Worm (Caenorhabditis elegans): ENCODE measurements around the gene srh-234.

The srh-234 gene

DNA sequence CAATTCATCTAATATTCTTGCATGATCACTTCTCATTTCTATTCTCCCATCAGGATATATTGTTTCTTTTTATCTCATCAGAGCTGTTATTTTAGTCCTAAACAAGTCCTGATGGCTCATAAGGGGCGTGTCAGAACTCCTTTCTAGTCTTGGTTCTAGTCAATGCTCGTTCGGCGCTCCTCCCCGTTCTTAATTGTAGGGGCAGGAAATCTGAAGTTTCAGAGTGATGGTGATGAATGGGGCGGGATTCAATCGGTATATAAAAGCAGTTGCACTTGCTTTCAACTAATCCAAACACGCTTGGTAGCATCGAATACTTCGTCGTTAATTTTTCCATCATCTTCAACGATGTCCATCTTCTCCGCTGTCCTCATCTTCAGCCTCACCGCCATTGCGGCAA lies 20.6 kb upstream of the srh-234 start, which contains the start of gene C12D5.4:
Gene C12D5.4, plus strand, starts transcription at position 301 of the 400 bp plus-strand sequence.
- TF ChIP-seq ref-1 (GFP tag; conservative IDR thresholded peaks at IDR 0.05), result no peak
- TF ChIP-seq med-1 (GFP tag; optimal IDR thresholded peaks at IDR 0.05; ENCODE audit: insufficient read depth), result no peak
- no peak for TF ChIP-seq ztf-23 (GFP tag; IDR thresholded peaks at IDR 0.05)
- TF ChIP-seq ztf-29 (GFP tag; IDR thresholded peaks at IDR 0.05), result no peak
- TF ChIP-seq flt-1 (GFP tag; IDR thresholded peaks at IDR 0.05), result no peak
- no peak for TF ChIP-seq T22C8.4 (GFP tag; IDR thresholded peaks at IDR 0.05)
- no peak for TF ChIP-seq tab-1 (GFP tag; IDR thresholded peaks at IDR 0.05)
- TF ChIP-seq klf-2 (GFP tag; conservative IDR thresholded peaks at IDR 0.05), result no peak
- TF ChIP-seq cog-1 (tag; optimal IDR thresholded peaks at IDR 0.05), result no peak

DNA sequence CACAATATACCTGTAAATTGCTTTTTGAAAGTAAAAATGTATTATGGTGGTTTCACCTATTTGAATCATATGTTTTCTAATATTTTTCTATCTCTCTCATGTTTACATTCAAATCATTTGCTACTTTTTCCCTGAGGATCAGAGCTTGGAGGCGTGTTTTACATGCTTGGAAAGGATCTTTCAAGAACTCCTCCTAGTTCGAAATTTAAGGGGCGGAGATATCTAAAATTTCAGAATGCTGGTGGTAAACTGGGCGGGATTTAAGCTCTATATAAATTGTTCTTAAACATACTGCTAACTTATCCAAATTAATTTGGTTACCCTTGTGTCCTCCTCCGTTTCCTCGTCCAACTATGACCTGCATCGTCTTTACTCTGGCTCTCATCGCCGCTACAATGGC lies 16.3 kb upstream of the srh-234 start, which contains the start of gene C12D5.5:
Gene C12D5.5, plus strand, starts transcription at position 301 of the 400 bp plus-strand sequence.
- TF ChIP-seq ref-1 (GFP tag; conservative IDR thresholded peaks at IDR 0.05) (no peak), T22C8.4 (GFP tag; IDR thresholded peaks at IDR 0.05) (no peak), ztf-23 (GFP tag; IDR thresholded peaks at IDR 0.05) (no peak), cog-1 (tag; optimal IDR thresholded peaks at IDR 0.05) (no peak), tab-1 (GFP tag; IDR thresholded peaks at IDR 0.05) (no peak), klf-2 (GFP tag; conservative IDR thresholded peaks at IDR 0.05) (no peak), med-1 (GFP tag; optimal IDR thresholded peaks at IDR 0.05; ENCODE audit: insufficient read depth) (no peak)

DNA sequence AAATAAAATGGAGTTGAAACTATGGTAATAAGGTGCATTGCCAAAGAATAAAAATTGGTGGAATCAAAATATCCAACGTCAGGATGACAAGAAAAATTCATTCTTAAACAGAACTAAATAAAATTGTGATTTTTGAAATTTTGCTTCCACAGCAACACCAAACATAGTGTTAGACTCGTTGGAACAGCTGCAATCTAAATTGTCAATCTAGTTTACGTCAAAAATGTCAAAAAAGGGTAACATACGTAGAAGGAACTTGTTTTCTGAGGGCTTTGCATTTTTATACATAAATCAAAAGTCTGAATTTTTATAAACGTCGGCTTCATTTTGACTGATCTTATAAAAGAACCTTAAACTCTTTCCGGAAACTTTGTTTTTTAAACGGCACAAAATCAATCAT lies 1.9 kb upstream of the srh-234 start, which contains the start of gene srh-200:
Gene srh-200, minus strand, starts transcription at position 101 of the 400 bp plus-strand sequence.
- TF ChIP-seq ref-1 (GFP tag; conservative IDR thresholded peaks at IDR 0.05) (no peak), ztf-29 (GFP tag; IDR thresholded peaks at IDR 0.05) (no peak)

DNA sequence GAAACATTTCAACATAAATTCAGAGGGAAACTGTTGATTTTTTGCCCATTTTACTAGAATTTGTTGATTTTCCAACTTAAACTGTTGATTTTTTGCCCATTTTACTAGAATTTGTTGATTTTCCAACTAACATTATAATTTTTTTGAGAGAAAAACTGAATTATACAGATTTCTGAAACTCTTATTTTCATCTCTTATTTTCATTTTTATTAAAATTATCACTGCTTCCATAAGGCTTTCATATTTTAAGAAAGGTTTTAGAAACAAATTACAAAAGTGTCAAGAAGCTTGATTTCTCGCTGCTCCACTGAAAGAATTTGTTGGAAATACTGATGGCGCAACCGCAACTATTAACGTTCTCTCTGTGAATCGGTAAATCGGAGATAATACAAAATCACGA lies 1.7 kb downstream of the srh-234 start:
- TF ChIP-seq ref-1 (GFP tag; conservative IDR thresholded peaks at IDR 0.05), result no peak
- no peak for TF ChIP-seq ztf-23 (GFP tag; IDR thresholded peaks at IDR 0.05)
- no peak for TF ChIP-seq med-1 (GFP tag; optimal IDR thresholded peaks at IDR 0.05; ENCODE audit: insufficient read depth)
- no peak for TF ChIP-seq ztf-29 (GFP tag; IDR thresholded peaks at IDR 0.05)
- TF ChIP-seq tab-1 (GFP tag; IDR thresholded peaks at IDR 0.05), result no peak
- no peak for TF ChIP-seq cog-1 (tag; optimal IDR thresholded peaks at IDR 0.05)
- no peak for TF ChIP-seq T22C8.4 (GFP tag; IDR thresholded peaks at IDR 0.05)
- no peak for TF ChIP-seq flt-1 (GFP tag; IDR thresholded peaks at IDR 0.05)
- TF ChIP-seq klf-2 (GFP tag; conservative IDR thresholded peaks at IDR 0.05), result no peak

DNA sequence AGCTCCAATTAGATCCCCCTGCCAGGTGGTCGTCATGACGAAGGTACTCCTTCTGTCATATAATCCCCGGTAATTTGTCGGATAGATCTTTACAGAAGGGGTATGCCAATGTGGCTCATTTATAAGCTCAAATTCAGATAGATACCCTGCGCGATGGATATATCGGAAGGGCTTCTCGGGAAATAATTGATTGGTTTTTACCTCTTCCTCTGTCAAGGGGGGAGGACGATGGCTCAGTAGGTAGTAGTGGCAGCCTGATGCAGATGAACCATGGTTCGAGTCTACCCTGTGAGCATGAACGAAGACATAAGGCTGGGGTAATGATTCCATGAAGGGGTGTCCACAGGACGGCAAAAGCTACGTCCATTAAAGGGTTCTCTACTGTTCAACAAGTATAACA lies 4.5 kb downstream of the srh-234 start:
- TF ChIP-seq med-1 (GFP tag; optimal IDR thresholded peaks at IDR 0.05; ENCODE audit: insufficient read depth) (no peak), ztf-29 (GFP tag; IDR thresholded peaks at IDR 0.05) (no peak), klf-2 (GFP tag; conservative IDR thresholded peaks at IDR 0.05) (no peak)

DNA sequence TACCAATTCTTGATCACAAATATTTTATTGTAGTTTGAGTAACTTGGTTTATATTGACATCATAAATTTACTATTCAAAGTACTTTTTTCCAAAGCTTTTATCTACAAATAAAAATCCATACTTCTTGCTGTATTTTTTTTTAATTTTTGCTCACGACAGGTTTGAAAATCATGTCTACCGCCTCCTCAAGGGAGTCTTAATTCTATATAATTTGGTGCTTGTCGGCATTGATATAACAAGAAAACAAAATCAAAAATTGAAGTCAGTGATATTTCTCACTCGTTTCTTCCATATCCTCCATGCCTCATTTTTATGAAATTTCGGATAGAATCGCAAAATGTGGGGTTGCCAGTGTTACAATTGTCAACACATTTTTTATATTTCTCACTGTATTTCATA lies 6.2 kb downstream of the srh-234 start, which contains the start of gene str-47:
Gene str-47, plus strand, starts transcription at position 301 of the 400 bp plus-strand sequence.
- TF ChIP-seq med-1 (GFP tag; optimal IDR thresholded peaks at IDR 0.05; ENCODE audit: insufficient read depth) (no peak), klf-2 (GFP tag; conservative IDR thresholded peaks at IDR 0.05) (no peak), ref-1 (GFP tag; conservative IDR thresholded peaks at IDR 0.05) (no peak), flt-1 (GFP tag; IDR thresholded peaks at IDR 0.05) (no peak), ztf-23 (GFP tag; IDR thresholded peaks at IDR 0.05) (no peak), T22C8.4 (GFP tag; IDR thresholded peaks at IDR 0.05) (no peak), ztf-29 (GFP tag; IDR thresholded peaks at IDR 0.05) (no peak), tab-1 (GFP tag; IDR thresholded peaks at IDR 0.05) (no peak), cog-1 (tag; optimal IDR thresholded peaks at IDR 0.05) (no peak)

DNA sequence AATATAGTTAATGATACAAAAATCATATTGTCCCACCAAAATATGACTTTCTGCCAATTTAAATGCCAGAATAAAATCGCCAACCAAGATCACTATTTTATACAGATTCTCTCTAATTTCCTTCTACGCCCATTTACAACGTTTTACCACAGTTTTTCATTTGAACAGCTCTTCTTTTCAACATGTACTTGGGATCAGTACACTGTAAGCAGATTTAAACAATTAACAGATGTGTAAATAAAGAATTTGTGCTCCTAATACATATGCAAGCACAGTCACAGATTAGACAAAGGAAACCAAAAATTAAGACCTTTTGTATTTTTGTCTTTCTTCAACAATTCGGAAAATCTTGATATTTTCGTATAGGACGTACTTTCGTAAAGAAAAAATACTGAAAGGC lies 8.2 kb downstream of the srh-234 start, which contains the start of gene F07C4.11:
Gene F07C4.11, minus strand, starts transcription at position 101 of the 400 bp plus-strand sequence.
- TF ChIP-seq T22C8.4 (GFP tag; IDR thresholded peaks at IDR 0.05), result no peak
- no peak for TF ChIP-seq cog-1 (tag; optimal IDR thresholded peaks at IDR 0.05)
- TF ChIP-seq klf-2 (GFP tag; conservative IDR thresholded peaks at IDR 0.05), result no peak
- no peak for TF ChIP-seq tab-1 (GFP tag; IDR thresholded peaks at IDR 0.05)
- no peak for TF ChIP-seq ref-1 (GFP tag; conservative IDR thresholded peaks at IDR 0.05)
- no peak for TF ChIP-seq ztf-29 (GFP tag; IDR thresholded peaks at IDR 0.05)
- TF ChIP-seq flt-1 (GFP tag; IDR thresholded peaks at IDR 0.05), result no peak
- no peak for TF ChIP-seq med-1 (GFP tag; optimal IDR thresholded peaks at IDR 0.05; ENCODE audit: insufficient read depth)
- no peak for TF ChIP-seq ztf-23 (GFP tag; IDR thresholded peaks at IDR 0.05)

DNA sequence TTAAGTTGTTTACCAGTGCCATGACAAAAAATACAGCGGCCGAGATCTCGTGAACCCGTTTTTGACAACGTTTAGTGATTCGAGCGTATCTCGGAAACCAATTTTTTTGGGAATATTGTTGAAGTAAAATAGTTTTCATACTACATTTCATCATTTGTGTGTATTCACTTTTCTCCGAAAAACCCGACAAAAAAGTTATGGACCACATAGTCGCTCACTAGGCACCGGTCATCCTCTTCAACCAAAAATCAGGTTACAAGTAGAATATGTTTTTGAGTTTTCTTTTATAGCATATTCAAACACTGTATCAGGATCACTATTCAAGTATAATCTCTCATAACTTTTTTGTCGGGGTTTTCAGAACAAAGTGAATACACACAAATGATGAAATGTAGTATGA lies 9.9 kb downstream of the srh-234 start:
- TF ChIP-seq ztf-23 (GFP tag; IDR thresholded peaks at IDR 0.05) (no peak), ref-1 (GFP tag; conservative IDR thresholded peaks at IDR 0.05) (no peak), cog-1 (tag; optimal IDR thresholded peaks at IDR 0.05) (no peak), klf-2 (GFP tag; conservative IDR thresholded peaks at IDR 0.05) (no peak), ztf-29 (GFP tag; IDR thresholded peaks at IDR 0.05) (no peak), tab-1 (GFP tag; IDR thresholded peaks at IDR 0.05) (no peak), T22C8.4 (GFP tag; IDR thresholded peaks at IDR 0.05) (no peak)

DNA sequence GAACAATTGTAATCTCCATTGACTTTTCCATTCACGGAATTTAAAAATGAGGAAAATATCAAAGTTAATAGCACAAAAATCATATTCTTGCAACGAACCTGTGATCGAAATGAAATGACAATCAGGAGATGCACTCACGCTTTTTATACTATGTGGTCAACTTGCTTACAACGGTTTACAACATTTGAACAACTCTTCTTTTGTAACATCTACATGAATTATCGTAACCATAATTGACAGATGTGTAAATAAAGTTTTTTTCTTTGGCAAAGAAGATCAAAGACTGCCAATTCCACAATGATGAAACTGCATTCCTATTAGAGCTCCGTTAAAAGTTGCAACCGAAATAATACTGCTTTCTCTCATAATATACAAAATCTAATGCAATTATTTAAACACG lies 11.9 kb downstream of the srh-234 start, which contains the start of gene F07C4.10:
Gene F07C4.10, minus strand, starts transcription at position 101 of the 400 bp plus-strand sequence.
- no peak for TF ChIP-seq klf-2 (GFP tag; conservative IDR thresholded peaks at IDR 0.05)
- no peak for TF ChIP-seq flt-1 (GFP tag; IDR thresholded peaks at IDR 0.05)
- TF ChIP-seq cog-1 (tag; optimal IDR thresholded peaks at IDR 0.05), result no peak

DNA sequence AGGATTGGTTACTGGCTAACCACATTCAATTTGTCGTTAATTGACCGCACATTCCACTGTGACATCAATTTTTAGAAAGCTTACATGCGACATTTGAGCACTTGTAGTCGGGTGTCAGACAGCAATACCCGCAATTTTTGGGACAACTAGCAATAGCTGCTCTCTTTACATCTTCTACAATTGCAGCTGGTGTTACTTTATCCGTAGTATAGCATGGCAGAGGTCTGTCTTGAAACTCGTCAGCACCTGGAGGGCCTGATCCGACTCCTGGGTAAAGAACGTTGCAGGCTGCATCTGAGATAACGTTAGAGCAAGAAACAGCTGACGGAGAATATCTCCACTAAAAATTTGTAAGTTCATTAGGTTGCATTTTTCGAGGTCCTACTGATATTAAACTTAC lies 12.3 kb downstream of the srh-234 start:
- TF ChIP-seq klf-2 (GFP tag; conservative IDR thresholded peaks at IDR 0.05) (no peak), ref-1 (GFP tag; conservative IDR thresholded peaks at IDR 0.05) (no peak), T22C8.4 (GFP tag; IDR thresholded peaks at IDR 0.05) (no peak), flt-1 (GFP tag; IDR thresholded peaks at IDR 0.05) (no peak), ztf-29 (GFP tag; IDR thresholded peaks at IDR 0.05) (no peak)

DNA sequence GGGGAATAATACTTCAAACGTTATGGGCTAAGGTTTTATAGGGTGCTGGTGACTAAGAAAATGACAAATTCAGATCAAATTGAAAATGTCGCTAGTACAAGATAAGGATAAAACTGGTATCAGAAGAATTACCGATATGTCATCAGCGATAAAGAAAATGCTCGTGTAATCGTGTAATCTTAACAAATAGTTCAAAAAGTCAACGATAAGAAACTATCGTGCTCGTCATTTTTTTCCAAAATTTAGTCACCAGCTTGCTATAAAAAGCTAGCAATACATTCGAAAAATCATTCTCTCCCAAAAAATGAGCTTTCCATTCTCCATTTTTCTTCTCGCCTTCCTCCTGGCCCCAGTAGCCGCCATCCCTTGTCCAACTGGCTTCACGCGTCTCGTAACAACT lies 13.9 kb downstream of the srh-234 start, which contains the start of gene clec-45:
Gene clec-45, plus strand, starts transcription at position 301 of the 400 bp plus-strand sequence.
- TF ChIP-seq med-1 (GFP tag; optimal IDR thresholded peaks at IDR 0.05; ENCODE audit: insufficient read depth) (no peak), T22C8.4 (GFP tag; IDR thresholded peaks at IDR 0.05) (no peak), cog-1 (tag; optimal IDR thresholded peaks at IDR 0.05) (no peak)

Measured in whole organism, midembryonic.